Worm (Caenorhabditis elegans): ENCODE measurements around the gene F09E10.1.

DNA sequence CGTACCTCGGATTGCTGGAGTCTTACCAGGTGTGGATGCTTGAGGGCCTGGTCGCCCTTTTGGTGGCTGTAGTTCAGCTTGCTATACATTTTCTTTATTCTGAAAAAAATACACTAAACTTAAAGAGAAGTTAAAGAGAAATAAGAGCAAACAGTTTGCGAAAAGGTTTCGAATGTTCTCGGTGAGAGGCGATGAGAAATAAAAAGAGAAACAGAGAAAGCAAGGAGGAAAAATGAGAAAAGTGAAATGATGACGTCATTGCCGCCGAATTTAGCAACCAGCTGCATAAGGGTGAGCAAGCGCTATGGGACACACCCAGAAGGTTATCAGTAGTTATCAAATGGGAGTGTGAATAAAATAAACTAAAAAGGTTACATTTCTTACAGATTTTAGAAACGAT lies 48.8 kb upstream of the F09E10.1 start, which contains the start of gene cebp-1:
- TF ChIP-seq zag-1 (tag; optimal IDR thresholded peaks at IDR 0.05): no peak
- no peak for TF ChIP-seq unc-62 (GFP tag; optimal IDR thresholded peaks at IDR 0.05)
- peak; percentile 89 for TF ChIP-seq fos-1 (tag; optimal IDR thresholded peaks at IDR 0.05)
- no peak for TF ChIP-seq lin-13 (GFP tag; optimal IDR thresholded peaks at IDR 0.05)
- no peak for TF ChIP-seq nhr-11 (tag; optimal IDR thresholded peaks at IDR 0.05)
